Fruit fly (Drosophila melanogaster) whole organism: ENCODE measurements around the gene E2f1.

Experiments
- Dll ChIP-seq: fragments of >200 bp; optimal IDR thresholded peaks from 2 replicates; lab custom pipeline; 2017
- pan ChIP-seq: fragments of >200 bp; optimal IDR thresholded peaks from 2 replicates; lab custom pipeline; 2017
- psq ChIP-seq: fragments of >200 bp; optimal IDR thresholded peaks from 2 replicates; lab custom pipeline; 2017

dm6 chr3R:21635975-21636678 lies 24.5 kb downstream of the E2f1 start:
- TF ChIP-seq Dll (lab: Kevin White, UChicago) (no peak), pan (lab: Kevin White, UChicago) (no peak), psq (lab: Kevin White, UChicago) (no peak)
